Fruit fly (Drosophila melanogaster) whole organism, embryonic: ENCODE data around the gene CG3119.
A peak's percentile ranks its signal among the peaks of the same experiment; 100 is the strongest.

Experiments
- Antp ChIP-seq: fragments of 200-800 bp; sonication (Bioruptor generic); optimal IDR thresholded peaks from 3 replicates; lab custom pipeline; 2016; ENCODE audit warnings: missing biosample characterization, missing genetic modification characterization
- Atf6 ChIP-seq: fragments of 200-800 bp; sonication (Bioruptor generic); IDR thresholded peaks from 2 replicates; pipeline ENCODE4 v1.3.6; 2022; ENCODE audit warnings: missing biosample characterization, missing genetic modification characterization
- C15 ChIP-seq: fragments of 200-800 bp; sonication (Bioruptor generic); IDR thresholded peaks from 3 replicates; pipeline ENCODE4 v1.3.6; 2022; ENCODE audit warnings: missing biosample characterization, missing genetic modification characterization
- CG12391 ChIP-seq: fragments of 200-800 bp; sonication (Bioruptor generic); optimal IDR thresholded peaks from 3 replicates; lab custom pipeline; 2018; ENCODE audit warnings: missing biosample characterization, mild to moderate bottlenecking, missing genetic modification characterization, moderate library complexity
- CG13894 ChIP-seq: fragments of 200-800 bp; sonication (Bioruptor generic); optimal IDR thresholded peaks from 3 replicates; lab custom pipeline; 2018; ENCODE audit warnings: missing biosample characterization, mild to moderate bottlenecking, missing genetic modification characterization, moderate library complexity
- CG14441 ChIP-seq: fragments of 200-800 bp; sonication (Bioruptor generic); IDR thresholded peaks from 2 replicates; pipeline ENCODE4 v1.3.6; 2022; ENCODE audit warnings: missing biosample characterization, missing genetic modification characterization
- CG14860 ChIP-seq: fragments of 200-800 bp; sonication (Bioruptor generic); IDR thresholded peaks from 3 replicates; pipeline ENCODE4 v1.3.6; 2022; ENCODE audit warnings: missing biosample characterization, missing genetic modification characterization; ENCODE audit not compliant: partially characterized antibody
- CG15073 ChIP-seq: fragments of 200-800 bp; sonication (Bioruptor generic); optimal IDR thresholded peaks from 2 replicates; lab custom pipeline; 2016; ENCODE audit warnings: missing biosample characterization, missing genetic modification characterization
- CG1647 ChIP-seq: fragments of 200-800 bp; sonication (Bioruptor generic); optimal IDR thresholded peaks from 3 replicates; lab custom pipeline; 2016; ENCODE audit warnings: missing biosample characterization, missing genetic modification characterization
- CG17186 ChIP-seq: fragments of 200-800 bp; sonication (Bioruptor generic); optimal IDR thresholded peaks from 3 replicates; lab custom pipeline; 2017; ENCODE audit warnings: missing biosample characterization, missing genetic modification reagents, missing genetic modification characterization
- CG17829 ChIP-seq: fragments of 200-800 bp; optimal IDR thresholded peaks from 2 replicates; lab custom pipeline; 2019; ENCODE audit warnings: missing biosample characterization, mild to moderate bottlenecking, missing genetic modification characterization, moderate library complexity
- CG31224 ChIP-seq: fragments of 200-800 bp; sonication (Bioruptor generic); IDR thresholded peaks from 2 replicates; pipeline ENCODE4 v1.3.6; 2022; ENCODE audit warnings: missing biosample characterization, missing genetic modification characterization
- CG3163 ChIP-seq: fragments of 200-800 bp; sonication (Bioruptor generic); optimal IDR thresholded peaks from 3 replicates; lab custom pipeline; 2016; ENCODE audit warnings: missing biosample characterization, missing genetic modification characterization
- CG5953 ChIP-seq: fragments of 200-800 bp; sonication (Bioruptor generic); IDR thresholded peaks from 2 replicates; pipeline ENCODE4 v1.3.6; 2022; ENCODE audit warnings: missing biosample characterization, missing genetic modification characterization
- CG6175 ChIP-seq: fragments of 200-800 bp; sonication (Bioruptor generic); IDR thresholded peaks from 3 replicates; pipeline ENCODE4 v1.3.6; 2022; ENCODE audit warnings: missing biosample characterization, missing genetic modification characterization
- CG7271 ChIP-seq: fragments of 200-800 bp; sonication (Bioruptor generic); optimal IDR thresholded peaks from 2 replicates; lab custom pipeline; 2018; ENCODE audit warnings: missing biosample characterization, mild to moderate bottlenecking, missing genetic modification characterization, moderate library complexity
- CG7745 ChIP-seq: fragments of 200-800 bp; sonication (Bioruptor generic); optimal IDR thresholded peaks from 2 replicates; lab custom pipeline; 2018; ENCODE audit warnings: missing biosample characterization, mild to moderate bottlenecking, missing genetic modification characterization, moderate library complexity
- CG8359 ChIP-seq: fragments of 200-800 bp; sonication (Bioruptor generic); optimal IDR thresholded peaks from 2 replicates; lab custom pipeline; 2017; ENCODE audit warnings: missing biosample characterization, mild to moderate bottlenecking, missing genetic modification characterization, borderline replicate concordance
- CrebB ChIP-seq: fragments of 200-800 bp; sonication (Bioruptor generic); optimal IDR thresholded peaks from 3 replicates; lab custom pipeline; 2018; ENCODE audit warnings: missing biosample characterization, mild to moderate bottlenecking, missing genetic modification characterization
- Dad ChIP-seq: fragments of 200-800 bp; sonication (Bioruptor generic); optimal IDR thresholded peaks from 3 replicates; lab custom pipeline; 2016; ENCODE audit warnings: missing biosample characterization, missing genetic modification characterization
- Doc3 ChIP-seq: fragments of 200-800 bp; sonication (Bioruptor generic); IDR thresholded peaks from 3 replicates; pipeline ENCODE4 v1.3.6; 2022; ENCODE audit warnings: missing biosample characterization, missing genetic modification characterization; ENCODE audit not compliant: partially characterized antibody
- Fer1 ChIP-seq: fragments of 200-800 bp; sonication (Bioruptor generic); optimal IDR thresholded peaks from 2 replicates; lab custom pipeline; 2017; ENCODE audit warnings: missing biosample characterization, mild to moderate bottlenecking, missing genetic modification characterization
- H15 ChIP-seq: fragments of 200-800 bp; sonication (Bioruptor generic); IDR thresholded peaks from 3 replicates; pipeline ENCODE4 v1.3.6; 2022; ENCODE audit warnings: missing biosample characterization, missing genetic modification characterization
- HmgD ChIP-seq: fragments of 200-800 bp; sonication (Bioruptor generic); optimal IDR thresholded peaks from 3 replicates; lab custom pipeline; 2016; ENCODE audit warnings: missing biosample characterization, missing genetic modification characterization
- Optix ChIP-seq: fragments of 200-800 bp; sonication (Bioruptor generic); IDR thresholded peaks from 3 replicates; pipeline ENCODE4 v1.3.6; 2022; ENCODE audit warnings: missing biosample characterization, missing genetic modification characterization
- Usf ChIP-seq: fragments of 200-800 bp; sonication (Bioruptor generic); optimal IDR thresholded peaks from 2 replicates; lab custom pipeline; 2017; ENCODE audit warnings: missing genotype, missing biosample characterization, missing genetic modification characterization
- Xbp1 ChIP-seq: fragments of 200-800 bp; sonication (Bioruptor generic); optimal IDR thresholded peaks from 3 replicates; lab custom pipeline; 2016; ENCODE audit warnings: missing biosample characterization, mild to moderate bottlenecking, missing genetic modification characterization
- bsh ChIP-seq, 2 experiments: fragments of 200-800 bp; sonication (Bioruptor generic); optimal IDR thresholded peaks; 2 replicates each; lab custom pipeline; 2017 to 2018; ENCODE audit warnings: mild to moderate bottlenecking in 2 of 2, missing biosample characterization in 2 of 2, missing genetic modification characterization in 2 of 2, moderate library complexity in 1 of 2
- btn ChIP-seq: fragments of 200-800 bp; sonication (Bioruptor generic); optimal IDR thresholded peaks from 2 replicates; lab custom pipeline; 2016; ENCODE audit warnings: missing biosample characterization, missing genetic modification characterization
- chm ChIP-seq: fragments of 200-800 bp; sonication (Bioruptor generic); IDR thresholded peaks from 2 replicates; pipeline ENCODE4 v1.3.6; 2022; ENCODE audit warnings: missing biosample characterization, missing genetic modification characterization
- crc ChIP-seq: fragments of 200-800 bp; sonication (Bioruptor generic); optimal IDR thresholded peaks from 2 replicates; lab custom pipeline; 2016; ENCODE audit warnings: missing biosample characterization, missing genetic modification characterization
- dimm ChIP-seq: fragments of 200-800 bp; sonication (Bioruptor generic); IDR thresholded peaks from 2 replicates; pipeline ENCODE4 v1.3.6; 2022; ENCODE audit warnings: missing biosample characterization, missing genetic modification characterization
- grau ChIP-seq: fragments of 200-800 bp; optimal IDR thresholded peaks from 3 replicates; lab custom pipeline; 2019; ENCODE audit warnings: missing biosample characterization, mild to moderate bottlenecking, missing genetic modification characterization, moderate library complexity
- grn ChIP-seq: fragments of 200-800 bp; sonication (Bioruptor generic); optimal IDR thresholded peaks from 3 replicates; lab custom pipeline; 2017; ENCODE audit warnings: missing biosample characterization, missing genetic modification characterization
- insv ChIP-seq, 2 experiments: fragments of 200-800 bp; sonication (Bioruptor generic); optimal IDR thresholded peaks; 3 replicates each; lab custom pipeline; 2016 to 2018; ENCODE audit warnings: missing biosample characterization in 2 of 2, missing genetic modification characterization in 2 of 2
- jumu ChIP-seq: fragments of 200-800 bp; sonication (Bioruptor generic); optimal IDR thresholded peaks from 3 replicates; lab custom pipeline; 2016; ENCODE audit warnings: missing biosample characterization, missing genetic modification characterization
- lab ChIP-seq: fragments of 200-800 bp; sonication (Bioruptor generic); optimal IDR thresholded peaks from 3 replicates; lab custom pipeline; 2017; ENCODE audit warnings: missing biosample characterization, missing genetic modification characterization, mild to moderate bottlenecking, moderate library complexity, missing genetic modification reagents
- nerfin-1 ChIP-seq: fragments of 200-800 bp; sonication (Bioruptor generic); optimal IDR thresholded peaks from 3 replicates; lab custom pipeline; 2019; ENCODE audit warnings: missing biosample characterization, mild to moderate bottlenecking, missing genetic modification characterization, moderate library complexity
- nom ChIP-seq: fragments of 200-800 bp; sonication (Bioruptor generic); optimal IDR thresholded peaks from 2 replicates; lab custom pipeline; 2017; ENCODE audit warnings: missing biosample characterization, missing genetic modification characterization, mild to moderate bottlenecking, moderate library complexity, missing genetic modification reagents
- peb ChIP-seq: fragments of 200-800 bp; sonication (Bioruptor generic); IDR thresholded peaks from 2 replicates; pipeline ENCODE4 v1.3.6; 2022; ENCODE audit warnings: missing biosample characterization, missing genetic modification characterization
- phol ChIP-seq: fragments of 200-800 bp; sonication (Bioruptor generic); optimal IDR thresholded peaks from 3 replicates; lab custom pipeline; 2018; ENCODE audit warnings: missing biosample characterization, mild to moderate bottlenecking, missing genetic modification characterization, moderate library complexity
- pita ChIP-seq: fragments of 200-800 bp; sonication (Bioruptor generic); optimal IDR thresholded peaks from 2 replicates; lab custom pipeline; 2017; ENCODE audit warnings: missing biosample characterization, mild to moderate bottlenecking, missing genetic modification characterization
- rib ChIP-seq: fragments of 200-800 bp; sonication (Bioruptor generic); IDR thresholded peaks from 2 replicates; pipeline ENCODE4 v1.3.6; 2022; ENCODE audit warnings: missing biosample characterization, missing genetic modification characterization
- tll ChIP-seq, 2 experiments: fragments of 200-800 bp in 1 of 2; fragments of >200 bp in 1 of 2; sonication (Bioruptor generic) in 1 of 2; optimal IDR thresholded peaks; 2 replicates each; lab custom pipeline; 2017 to 2019; ENCODE audit warnings: missing biosample characterization in 2 of 2, missing genetic modification characterization in 2 of 2, mild to moderate bottlenecking in 1 of 2, moderate library complexity in 1 of 2
- tna ChIP-seq: fragments of 200-800 bp; sonication (Bioruptor generic); IDR thresholded peaks from 2 replicates; pipeline ENCODE4 v1.3.6; 2022; ENCODE audit warnings: missing biosample characterization, missing genetic modification characterization; ENCODE audit not compliant: partially characterized antibody
- ttk ChIP-seq: fragments of 200-800 bp; sonication (Bioruptor generic); IDR thresholded peaks from 2 replicates; pipeline ENCODE4 v2.1.2; 2022; ENCODE audit warnings: missing biosample characterization, missing genetic modification characterization
- unc-4 ChIP-seq: fragments of 200-800 bp; sonication (Bioruptor generic); IDR thresholded peaks from 2 replicates; pipeline ENCODE4 v1.3.6; 2022; ENCODE audit warnings: missing biosample characterization, missing genetic modification characterization; ENCODE audit not compliant: partially characterized antibody
- z ChIP-seq: fragments of 200-800 bp; sonication (Bioruptor generic); IDR thresholded peaks from 3 replicates; pipeline ENCODE4 v1.3.6; 2022; ENCODE audit warnings: missing biosample characterization, missing genetic modification characterization
- zfh2 ChIP-seq: fragments of 200-800 bp; sonication (Bioruptor generic); optimal IDR thresholded peaks from 2 replicates; lab custom pipeline; 2016; ENCODE audit warnings: missing biosample characterization, missing genetic modification characterization

Gene CG3119

dm6 chr2L:2857862-2858734, 20.5 kb upstream of the CG3119 start (continued):
- TF ChIP-seq unc-4 (GFP tag; lab: Robert Waterston, UW) (no peak), CrebB (no peak), CG15073 (GFP tag; lab: Kevin White, UChicago) (no peak), CG8359 (GFP tag; lab: Kevin White, UChicago) (no peak), peb (GFP tag; lab: Robert Waterston, UW) (no peak), btn (no peak), CG17186 (GFP tag; lab: Kevin White, UChicago) (no peak), Atf6 (GFP tag; lab: Robert Waterston, UW) (no peak), dimm (GFP tag; lab: Robert Waterston, UW) (no peak), CG7271 (tag; lab: Kevin White, UChicago) (no peak), Fer1 (GFP tag; lab: Kevin White, UChicago) (peak; percentile 24), CG14860 (GFP tag; lab: Robert Waterston, UW) (no peak), pita (GFP tag; lab: Kevin White, UChicago) (no peak), rib (GFP tag; lab: Robert Waterston, UW) (peak; percentile 76; the same call in 1 of the 2 replicates), insv (GFP tag; optimal IDR thresholded peaks at IDR 0.05; lab: Kevin White, UChicago) (no peak), ttk (no peak), bsh (GFP tag; optimal IDR thresholded peaks at IDR 0.05; lab: Kevin White, UChicago) (peak; percentile 5 to 57), lab (peak; percentile 60), Optix (GFP tag; lab: Robert Waterston, UW) (no peak), CG3163 (GFP tag; lab: Kevin White, UChicago) (no peak), Xbp1 (peak; percentile 2), Usf (no peak), Dad (no peak), chm (no peak), grau (tag; lab: Kevin White, UChicago) (peak; percentile 81), z (GFP tag; lab: Robert Waterston, UW) (peak; percentile 78), phol (peak; percentile 24), CG14441 (0 out of 2 replicates have a peak, but pooled peaks have one; percentile 22), CG5953 (GFP tag; lab: Robert Waterston, UW) (no peak), CG17829 (no peak), nom (no peak), CG12391 (tag; lab: Kevin White, UChicago) (peak; percentile 0), zfh2 (GFP tag; lab: Kevin White, UChicago) (no peak), jumu (GFP tag; lab: Kevin White, UChicago) (no peak), CG13894 (peak; percentile 43), CG6175 (GFP tag; lab: Robert Waterston, UW) (no peak), Antp (no peak), nerfin-1 (tag; lab: Kevin White, UChicago) (no peak), HmgD (GFP tag; lab: Kevin White, UChicago) (no peak), tll (GFP tag; optimal IDR thresholded peaks at IDR 0.05; lab: Kevin White, UChicago) (no peak), CG31224 (GFP tag; lab: Robert Waterston, UW) (no peak), CG7745 (tag; lab: Kevin White, UChicago) (no peak), H15 (GFP tag; lab: Robert Waterston, UW) (no peak), grn (peak; percentile 85), Doc3 (GFP tag; lab: Robert Waterston, UW) (no peak), C15 (no peak), CG1647 (GFP tag; lab: Kevin White, UChicago) (no peak), tna (GFP tag; lab: Robert Waterston, UW) (no peak), crc (GFP tag; lab: Kevin White, UChicago) (no peak)
